Fruit fly (Drosophila melanogaster): ENCODE results near the gene ppk31.
A peak's percentile ranks its signal among the peaks of the same experiment; 100 is the strongest.

Gene ppk31

DNA sequence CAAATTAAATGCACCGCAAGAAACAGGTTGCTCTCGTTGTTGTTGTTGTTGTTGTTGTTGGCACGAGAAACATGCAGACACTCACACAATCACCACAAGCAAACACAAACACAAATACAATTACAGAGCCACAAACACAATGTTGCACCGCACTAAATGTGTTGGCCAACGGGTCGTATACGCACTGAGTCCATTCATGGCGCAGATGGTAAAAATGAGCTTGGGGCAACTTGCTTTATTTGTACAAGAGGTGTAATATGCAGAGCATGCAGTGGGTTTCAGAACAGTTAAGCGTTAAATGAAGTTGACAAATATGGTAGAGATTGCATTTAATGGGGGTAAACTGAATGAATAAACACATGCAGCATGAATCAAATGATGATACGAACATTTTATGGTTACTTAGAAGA, 25.0 kb upstream of the ppk31 start (continued):
- TF ChIP-seq MTF-1 (GFP tag; optimal IDR thresholded peaks at IDR 0.05; ENCODE audit: borderline replicate concordance) = no peak
- peak; percentile 18 for TF ChIP-seq CG7987 (GFP tag; optimal IDR thresholded peaks at IDR 0.05)
- peak; percentile 17; the same call in 1 of the 2 replicates for TF ChIP-seq stc (GFP tag; IDR thresholded peaks at IDR 0.05)
- TF ChIP-seq CG15696 (tag; optimal IDR thresholded peaks at IDR 0.05) = no peak
- TF ChIP-seq Awh (GFP tag; IDR thresholded peaks at IDR 0.05) = peak; percentile 11; the same call in 1 of the 2 replicates
- TF ChIP-seq Ets65A (GFP tag) = no peak
- no peak for TF ChIP-seq NK7.1 (GFP tag; optimal IDR thresholded peaks at IDR 0.05)
- no peak for TF ChIP-seq CG1832 (GFP tag; optimal IDR thresholded peaks at IDR 0.05)
- no peak for TF ChIP-seq sna (GFP tag; IDR thresholded peaks at IDR 0.05; ENCODE audit: partially characterized antibody)
- no peak for TF ChIP-seq Sin3A (optimal IDR thresholded peaks at IDR 0.05)
- TF ChIP-seq CG6175 (GFP tag; IDR thresholded peaks at IDR 0.05) = no peak
- no peak for TF ChIP-seq caup (GFP tag; optimal IDR thresholded peaks at IDR 0.05; ENCODE audit: severe bottlenecking)
- TF ChIP-seq Ravus (GFP tag; IDR thresholded peaks at IDR 0.05) = no peak
- TF ChIP-seq ind (GFP tag; optimal IDR thresholded peaks at IDR 0.05) = no peak
- TF ChIP-seq CG14050 (GFP tag; IDR thresholded peaks at IDR 0.05) = no peak
- no peak for TF ChIP-seq CG4617 (GFP tag; optimal IDR thresholded peaks at IDR 0.05; ENCODE audit: borderline replicate concordance)
- TF ChIP-seq onecut (GFP tag; IDR thresholded peaks at IDR 0.05) = no peak
- peak; percentile 30 for TF ChIP-seq CG8089 (GFP tag; optimal IDR thresholded peaks at IDR 0.05)
- no peak for TF ChIP-seq CG16863 (GFP tag; optimal IDR thresholded peaks at IDR 0.05)
- peak; percentile 19 for TF ChIP-seq CG2712 (tag; optimal IDR thresholded peaks at IDR 0.05)
- TF ChIP-seq en (GFP tag; optimal IDR thresholded peaks at IDR 0.05) = no peak
- TF ChIP-seq CG8924 (tag; optimal IDR thresholded peaks at IDR 0.05) = peak; percentile 24
- peak; percentile 41; the same call in 1 of the 2 replicates for TF ChIP-seq vvl (GFP tag; IDR thresholded peaks at IDR 0.05)
- TF ChIP-seq fru (optimal IDR thresholded peaks at IDR 0.05) = no peak
- no peak for TF ChIP-seq dan (GFP tag; IDR thresholded peaks at IDR 0.05)
- TF ChIP-seq Camta (GFP tag; optimal IDR thresholded peaks at IDR 0.05) = peak; percentile 6
- peak; percentile 42 for TF ChIP-seq CG18262 (tag; optimal IDR thresholded peaks at IDR 0.05)
- TF ChIP-seq CG11247 (GFP tag; IDR thresholded peaks at IDR 0.05) = no peak
- TF ChIP-seq CG18764 (GFP tag; optimal IDR thresholded peaks at IDR 0.05) = peak; percentile 1
- TF ChIP-seq Neu2 (GFP tag; optimal IDR thresholded peaks at IDR 0.05; ENCODE audit: borderline replicate concordance) = no peak
- TF ChIP-seq disco-r (GFP tag; optimal IDR thresholded peaks at IDR 0.05) = no peak
- TF ChIP-seq hth (optimal IDR thresholded peaks at IDR 0.05) = no peak
- peak; percentile 8 for TF ChIP-seq CG10462 (GFP tag; optimal IDR thresholded peaks at IDR 0.05)
- TF ChIP-seq eve (GFP tag; optimal IDR thresholded peaks at IDR 0.05) = peak in 1 of 2 experiments; percentile 58
- peak; percentile 51 for TF ChIP-seq Xrp1 (GFP tag; IDR thresholded peaks at IDR 0.05)
- TF ChIP-seq CG12659 (GFP tag; optimal IDR thresholded peaks at IDR 0.05) = peak; percentile 11
- TF ChIP-seq NfI (GFP tag; optimal IDR thresholded peaks at IDR 0.05) = no peak
- TF ChIP-seq tx (GFP tag; optimal IDR thresholded peaks at IDR 0.05) = no peak
- no peak for TF ChIP-seq gsb (GFP tag; IDR thresholded peaks at IDR 0.05)
- TF ChIP-seq Hr51 (GFP tag; optimal IDR thresholded peaks at IDR 0.05) = peak in 1 of 2 experiments; percentile 13
- no peak for TF ChIP-seq ap (GFP tag; IDR thresholded peaks at IDR 0.05)
- no peak for TF ChIP-seq BEAF-32 (GFP tag; optimal IDR thresholded peaks at IDR 0.05)
- TF ChIP-seq CG12219 (GFP tag; optimal IDR thresholded peaks at IDR 0.05) = no peak
- TF ChIP-seq CG2889 (GFP tag; IDR thresholded peaks at IDR 0.05) = no peak
- no peak for TF ChIP-seq sima (GFP tag; optimal IDR thresholded peaks at IDR 0.05)
- no peak for TF ChIP-seq Opbp (GFP tag; IDR thresholded peaks at IDR 0.05; ENCODE audit: partially characterized antibody)
- TF ChIP-seq gce (GFP tag; IDR thresholded peaks at IDR 0.05) = no peak
- no peak for TF ChIP-seq z (GFP tag; IDR thresholded peaks at IDR 0.05)
- no peak for TF ChIP-seq CG9215 (GFP tag; IDR thresholded peaks at IDR 0.05)
- no peak for TF ChIP-seq NC2β (GFP tag; optimal IDR thresholded peaks at IDR 0.05)
- peak; percentile 56 for TF ChIP-seq nerfin-1 (tag; optimal IDR thresholded peaks at IDR 0.05)
- TF ChIP-seq CG8765 (GFP tag; IDR thresholded peaks at IDR 0.05) = no peak
- no peak for TF ChIP-seq klu (GFP tag; IDR thresholded peaks at IDR 0.05)
- TF ChIP-seq CTCF (GFP tag; optimal IDR thresholded peaks at IDR 0.05) = peak; percentile 9
